Worm (Caenorhabditis elegans) whole organism, L3 larva: Measurements from ENCODE around the gene Y75B8A.31.

Experiments used
- ceh-16 ChIP-seq: sonication (generic microtip); optimal IDR thresholded peaks from 2 replicates; lab custom pipeline; 2017; ENCODE audit warnings: missing biosample characterization, missing genetic modification characterization
- fos-1 ChIP-seq: fragments of 150-350 bp; optimal IDR thresholded peaks from 2 replicates; lab custom pipeline; 2014; ENCODE audit warnings: missing biosample characterization, missing genetic modification characterization
- nhr-11 ChIP-seq: fragments of 150-350 bp; optimal IDR thresholded peaks from 2 replicates; lab custom pipeline; 2014; ENCODE audit warnings: missing biosample characterization, missing genetic modification characterization
- nhr-76 ChIP-seq: fragments of 150-350 bp; sonication (generic microtip); optimal IDR thresholded peaks from 5 replicates; lab custom pipeline; 2014; ENCODE audit warnings: missing biosample characterization, missing genetic modification characterization
- sea-2 ChIP-seq: fragments of 150-350 bp; sonication (generic microtip); optimal IDR thresholded peaks from 4 replicates; lab custom pipeline; 2014; ENCODE audit warnings: missing biosample characterization, missing genetic modification reagents, missing genetic modification characterization
- tbx-2 ChIP-seq: sonication (generic microtip); optimal IDR thresholded peaks from 2 replicates; lab custom pipeline; 2016; ENCODE audit warnings: mild to moderate bottlenecking, missing genetic modification characterization, missing compliant biosample characterization

DNA sequence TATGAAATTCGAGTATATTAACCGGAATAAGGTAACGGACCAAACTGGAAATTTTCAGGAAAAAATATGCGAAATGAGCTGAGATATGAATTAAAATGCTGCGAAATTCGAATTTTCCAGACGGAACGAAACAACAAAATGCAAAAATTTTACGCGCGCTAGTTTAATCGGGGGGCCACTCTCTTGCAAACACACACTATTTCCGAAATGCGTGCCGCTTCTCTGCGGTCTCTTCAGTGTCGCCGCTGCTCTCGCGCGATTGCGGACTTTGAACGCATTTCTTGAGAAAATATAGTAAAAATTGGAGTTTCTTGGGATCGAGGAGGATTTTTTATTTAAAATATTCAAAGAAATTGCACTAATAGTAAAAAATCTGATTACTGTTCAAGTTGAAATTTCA lies 18.0 kb downstream of the Y75B8A.31 start:
- no peak for TF ChIP-seq fos-1 (tag; lab: Kevin White, UChicago)
- no peak for TF ChIP-seq nhr-76
- no peak for TF ChIP-seq tbx-2 (tag; lab: Kevin White, UChicago)
- no peak for TF ChIP-seq ceh-16 (tag; lab: Kevin White, UChicago)
- TF ChIP-seq sea-2 = no peak
- no peak for TF ChIP-seq nhr-11 (tag; lab: Kevin White, UChicago)
